Worm (Caenorhabditis elegans): ENCODE results near the gene nspd-7.

The nspd-7 gene

DNA sequence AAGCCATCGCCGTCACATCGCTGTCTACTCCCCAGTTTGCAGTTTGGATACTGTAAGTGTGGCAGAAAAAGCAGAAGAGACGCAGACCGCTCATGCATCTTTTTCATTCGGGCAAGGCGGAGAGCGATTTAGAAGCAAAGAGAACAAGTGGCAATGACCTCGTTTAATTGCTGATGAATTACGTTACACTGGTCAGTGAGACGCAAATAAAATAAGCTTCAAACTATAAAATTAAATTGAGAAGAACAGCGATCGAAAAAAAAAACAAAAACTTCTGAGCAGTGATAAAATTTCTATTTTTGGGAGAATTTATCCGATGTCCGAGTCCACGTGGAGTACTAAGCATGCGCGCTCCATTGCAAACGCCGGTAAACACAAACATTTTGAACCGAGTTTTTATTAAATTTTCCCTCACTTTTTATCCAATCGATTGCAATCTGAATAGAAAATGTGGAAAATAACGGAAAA is 46.8 kb downstream of the nspd-7 start, which contains the start of gene C24F3.2 (continued):
- TF ChIP-seq unc-62 (GFP tag; optimal IDR thresholded peaks at IDR 0.05) = peak; percentile 14
- no peak for TF ChIP-seq nhr-43 (tag; optimal IDR thresholded peaks at IDR 0.05; ENCODE audit: poor library complexity, severe bottlenecking)
- TF ChIP-seq lin-39 (tag; optimal IDR thresholded peaks at IDR 0.05) = peak; percentile 75
- peak; percentile 96 for TF ChIP-seq nhr-25 (tag; optimal IDR thresholded peaks at IDR 0.05)

DNA sequence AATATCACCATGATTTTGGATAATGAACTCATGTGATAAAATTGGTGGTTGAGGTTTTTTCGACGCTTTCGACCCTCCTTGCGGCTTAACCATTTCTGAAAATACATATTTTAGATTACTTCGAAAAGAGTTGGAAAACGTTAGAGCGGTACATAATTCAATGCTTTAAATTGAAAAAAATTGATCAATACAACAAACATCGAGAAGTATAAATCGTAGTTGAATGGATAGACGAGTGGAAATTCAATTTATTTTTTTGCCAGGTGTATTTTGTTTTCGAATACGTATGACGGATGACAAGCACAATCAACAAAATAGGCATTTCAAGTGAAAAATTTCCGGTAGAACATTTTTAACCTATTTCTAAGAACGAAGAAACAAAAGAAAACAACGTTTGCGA is 47.8 kb downstream of the nspd-7 start, which contains the start of gene tram-1:
Gene tram-1, minus strand, starts transcription at position 101 of the 400 bp plus-strand sequence.
- TF ChIP-seq nhr-23 (tag; optimal IDR thresholded peaks at IDR 0.05) (no peak), ceh-28 (tag; optimal IDR thresholded peaks at IDR 0.05) (no peak), nhr-25 (tag; optimal IDR thresholded peaks at IDR 0.05) (no peak), ceh-82 (tag; optimal IDR thresholded peaks at IDR 0.05) (no peak), ceh-9 (tag; optimal IDR thresholded peaks at IDR 0.05) (no peak), nhr-76 (tag; optimal IDR thresholded peaks at IDR 0.05) (no peak)

DNA sequence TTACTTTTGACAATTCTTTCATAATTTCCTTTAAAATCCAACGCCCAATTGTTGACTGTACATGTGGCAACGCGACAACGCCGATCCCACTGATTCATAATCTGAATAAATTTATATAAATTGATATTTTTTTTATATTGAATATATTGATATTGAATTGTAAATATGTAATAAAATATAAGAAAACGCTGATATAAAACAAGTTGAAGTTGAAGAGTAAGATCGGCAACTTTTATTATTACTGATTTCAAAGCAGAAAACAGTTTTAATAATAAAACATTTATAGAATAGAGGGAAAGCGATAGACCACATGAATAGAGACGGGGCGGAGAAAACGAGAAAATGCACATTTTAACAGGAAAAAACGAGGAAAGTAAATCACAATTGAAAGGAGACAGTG is 49.8 kb downstream of the nspd-7 start, which contains the start of gene qns-1:
Gene qns-1, minus strand, starts transcription at position 101 of the 400 bp plus-strand sequence.
- no peak for TF ChIP-seq egl-5 (tag; optimal IDR thresholded peaks at IDR 0.05)
- TF ChIP-seq sea-2 (GFP tag; optimal IDR thresholded peaks at IDR 0.05) = no peak
- no peak for TF ChIP-seq unc-62 (GFP tag; optimal IDR thresholded peaks at IDR 0.05)
- TF ChIP-seq lin-15B (tag; optimal IDR thresholded peaks at IDR 0.05) = no peak
- TF ChIP-seq elt-1 (tag; optimal IDR thresholded peaks at IDR 0.05) = no peak
- no peak for TF ChIP-seq lsy-12 (tag; optimal IDR thresholded peaks at IDR 0.05)
- no peak for TF ChIP-seq R02D3.7 (tag; optimal IDR thresholded peaks at IDR 0.05)
- TF ChIP-seq ztf-11 (tag; optimal IDR thresholded peaks at IDR 0.05) = no peak
- no peak for TF ChIP-seq skn-1 (tag; optimal IDR thresholded peaks at IDR 0.05)
- TF ChIP-seq nfya-1 (tag; optimal IDR thresholded peaks at IDR 0.05; ENCODE audit: insufficient read depth) = no peak
- TF ChIP-seq elt-2 (tag; optimal IDR thresholded peaks at IDR 0.05) = no peak
- no peak for TF ChIP-seq nhr-237 (tag; optimal IDR thresholded peaks at IDR 0.05)
